Worm (Caenorhabditis elegans) whole organism, L4/young adult: ENCODE measurements around the gene sut-1.

Source experiments
- dao-5 ChIP-seq: sonication (generic microtip); optimal IDR thresholded peaks from 2 replicates; lab custom pipeline; 2016; ENCODE audit warnings: missing genotype, missing genetic modification characterization, moderate library complexity, missing compliant biosample characterization
- him-1 ChIP-seq: sonication (generic microtip); optimal IDR thresholded peaks from 2 replicates; lab custom pipeline; 2016; ENCODE audit warnings: missing genotype, missing genetic modification reagents, missing genetic modification characterization, missing compliant biosample characterization

- TF ChIP-seq him-1 (tag; lab: Kevin White, UChicago): no peak
- TF ChIP-seq dao-5 (tag; lab: Kevin White, UChicago): no peak
Observed at ce11 chrII:1132750-1133149, 9.7 kb upstream of the sut-1 start.
